Worm (Caenorhabditis elegans) whole organism, L4 larva: ENCODE results near the gene F35G2.5.

ENCODE experiments used
- F44E2.7 ChIP-seq: fragments of 200-800 bp; sonication (Bioruptor generic); IDR thresholded peaks from 2 replicates; pipeline ENCODE4 v2.1.2; 2022; ENCODE audit warnings: missing genetic modification characterization, missing compliant biosample characterization
- T20F7.1 ChIP-seq: fragments of 200-800 bp; sonication (Bioruptor generic); optimal IDR thresholded peaks from 2 replicates; lab custom pipeline; 2018; ENCODE audit warnings: mild to moderate bottlenecking, missing genetic modification characterization, missing compliant biosample characterization
- ZK337.2 ChIP-seq: fragments of 200-800 bp; sonication (Bioruptor generic); IDR thresholded peaks from 2 replicates; pipeline ENCODE4 v1.3.6; 2022; ENCODE audit warnings: missing genetic modification reagents, missing genetic modification characterization, missing compliant biosample characterization
- aha-1 ChIP-seq: fragments of 150-350 bp; peaks from one replicate; lab custom pipeline; 2014; ENCODE audit warnings: missing biosample characterization, missing genetic modification characterization
- dmd-6 ChIP-seq: fragments of 200-800 bp; sonication (Bioruptor generic); IDR thresholded peaks from 2 replicates; pipeline ENCODE4 v1.3.6; 2022; ENCODE audit warnings: missing genetic modification reagents, missing genetic modification characterization, missing compliant biosample characterization
- dmd-8 ChIP-seq: fragments of 200-800 bp; sonication (Bioruptor generic); IDR thresholded peaks from 2 replicates; pipeline ENCODE4 v1.3.6; 2022; ENCODE audit warnings: missing genetic modification characterization, missing compliant biosample characterization
- dpl-1 ChIP-seq: fragments of 150-350 bp; optimal IDR thresholded peaks from 2 replicates; lab custom pipeline; 2014; ENCODE audit warnings: missing biosample characterization, missing genetic modification reagents, missing genetic modification characterization
- egl-43 ChIP-seq: fragments of 200-800 bp; sonication (Bioruptor generic); IDR thresholded peaks from 2 replicates; pipeline ENCODE4 v1.3.6; 2022; ENCODE audit warnings: missing genetic modification reagents, missing genetic modification characterization, missing compliant biosample characterization
- fkh-10 ChIP-seq: fragments of 150-350 bp; optimal IDR thresholded peaks from 2 replicates; lab custom pipeline; 2014; ENCODE audit warnings: missing biosample characterization, missing genetic modification reagents, missing genetic modification characterization
- hlh-11 ChIP-seq: fragments of 200-800 bp; sonication (Bioruptor generic); optimal IDR thresholded peaks from 2 replicates; lab custom pipeline; 2018; ENCODE audit warnings: mild to moderate bottlenecking, missing genetic modification characterization, missing compliant biosample characterization
- jun-1 ChIP-seq: fragments of 150-350 bp; optimal IDR thresholded peaks from 2 replicates; lab custom pipeline; 2014; ENCODE audit warnings: missing biosample characterization, missing genetic modification reagents, missing genetic modification characterization
- lin-29 ChIP-seq: fragments of 200-800 bp; sonication (Bioruptor generic); IDR thresholded peaks from 2 replicates; pipeline ENCODE4 v1.3.6; 2022; ENCODE audit warnings: missing genetic modification reagents, missing genetic modification characterization, missing compliant biosample characterization
- lin-38 ChIP-seq: fragments of 200-800 bp; sonication (Bioruptor generic); IDR thresholded peaks from 2 replicates; pipeline ENCODE4 v1.3.6; 2022; ENCODE audit warnings: missing genetic modification reagents, missing genetic modification characterization, missing compliant biosample characterization
- lir-3 ChIP-seq: sonication (generic microtip); optimal IDR thresholded peaks from 2 replicates; lab custom pipeline; 2016; ENCODE audit warnings: mild to moderate bottlenecking, missing genetic modification characterization, missing compliant biosample characterization
- madf-9 ChIP-seq: fragments of 200-800 bp; sonication (Bioruptor generic); conservative IDR thresholded peaks from 2 replicates; pipeline ENCODE4 v1.3.6; 2022; ENCODE audit warnings: missing genetic modification reagents, missing genetic modification characterization, missing compliant biosample characterization
- mdl-1 ChIP-seq, 2 experiments: fragments of 150-350 bp in 1 of 2; sonication (generic microtip) in 1 of 2; optimal IDR thresholded peaks; 2 replicates each; lab custom pipeline; 2014 to 2017; ENCODE audit warnings: missing biosample characterization in 2 of 2, missing genetic modification characterization in 2 of 2
- mes-2 ChIP-seq: sonication (generic microtip); optimal IDR thresholded peaks from 2 replicates; lab custom pipeline; 2016; ENCODE audit warnings: missing genotype, mild to moderate bottlenecking, missing genetic modification characterization, missing compliant biosample characterization; ENCODE audit not compliant: poor library complexity, severe bottlenecking
- mxl-2 ChIP-seq: fragments of 200-800 bp; sonication (Bioruptor generic); conservative IDR thresholded peaks from 2 replicates; pipeline ENCODE4 v1.3.6; 2022; ENCODE audit warnings: missing genetic modification reagents, missing genetic modification characterization, missing compliant biosample characterization
- mxl-3 ChIP-seq: fragments of 200-800 bp; sonication (Bioruptor generic); optimal IDR thresholded peaks from 2 replicates; lab custom pipeline; 2018; ENCODE audit warnings: mild to moderate bottlenecking, missing genetic modification characterization, missing compliant biosample characterization
- nhr-10 ChIP-seq: fragments of 150-350 bp; optimal IDR thresholded peaks from 2 replicates; lab custom pipeline; 2014; ENCODE audit warnings: missing biosample characterization, missing genetic modification characterization
- nhr-102 ChIP-seq: sonication (generic microtip); optimal IDR thresholded peaks from 2 replicates; lab custom pipeline; 2016; ENCODE audit warnings: mild to moderate bottlenecking, missing genetic modification characterization, moderate library complexity, missing compliant biosample characterization
- nhr-25 ChIP-seq: sonication (generic microtip); optimal IDR thresholded peaks from 2 replicates; lab custom pipeline; 2017; ENCODE audit warnings: missing genetic modification characterization, mild to moderate bottlenecking, missing compliant biosample characterization, antibody characterized with exemption, moderate library complexity, borderline replicate concordance; ENCODE audit not compliant: insufficient read depth
- nhr-6 ChIP-seq: fragments of 150-350 bp; optimal IDR thresholded peaks from 2 replicates; lab custom pipeline; 2014; ENCODE audit warnings: missing biosample characterization, missing genetic modification characterization
- pha-4 ChIP-seq, 2 experiments: fragments of 150-350 bp in 1 of 2; fragments of 200-800 bp in 1 of 2; sonication (Bioruptor generic) in 1 of 2; IDR thresholded peaks in 1 of 2; optimal IDR thresholded peaks in 1 of 2; 2 replicates each; pipeline versions ENCODE4 v1.3.6 to Lab custom; 2014 to 2022; ENCODE audit warnings: missing genetic modification characterization in 2 of 2, missing genetic modification reagents in 2 of 2, missing biosample characterization in 1 of 2, missing compliant biosample characterization in 1 of 2
- php-3 ChIP-seq: fragments of 200-800 bp; sonication (Bioruptor generic); IDR thresholded peaks from 2 replicates; pipeline ENCODE4 v1.3.6; 2022; ENCODE audit warnings: missing genetic modification reagents, missing genetic modification characterization, missing compliant biosample characterization
- saeg-2 ChIP-seq: fragments of 200-800 bp; sonication (Bioruptor generic); IDR thresholded peaks from 2 replicates; pipeline ENCODE4 v1.3.6; 2022; ENCODE audit warnings: missing genetic modification reagents, missing genetic modification characterization, missing compliant biosample characterization
- skn-1 ChIP-seq: fragments of 150-350 bp; optimal IDR thresholded peaks from 2 replicates; lab custom pipeline; 2014; ENCODE audit warnings: missing biosample characterization, missing genetic modification characterization
- tag-97 ChIP-seq: fragments of 200-800 bp; sonication (Bioruptor generic); IDR thresholded peaks from 2 replicates; pipeline ENCODE4 v1.3.6; 2022; ENCODE audit warnings: missing genetic modification characterization, missing compliant biosample characterization
- unc-39 ChIP-seq: sonication (generic microtip); optimal IDR thresholded peaks from 2 replicates; lab custom pipeline; 2017; ENCODE audit warnings: missing biosample characterization, missing genetic modification characterization
- vab-7 ChIP-seq: fragments of 200-800 bp; sonication (Bioruptor generic); IDR thresholded peaks from 2 replicates; pipeline ENCODE4 v1.3.6; 2022; ENCODE audit warnings: missing genetic modification reagents, missing genetic modification characterization, missing compliant biosample characterization

F35G2.5 gene

DNA sequence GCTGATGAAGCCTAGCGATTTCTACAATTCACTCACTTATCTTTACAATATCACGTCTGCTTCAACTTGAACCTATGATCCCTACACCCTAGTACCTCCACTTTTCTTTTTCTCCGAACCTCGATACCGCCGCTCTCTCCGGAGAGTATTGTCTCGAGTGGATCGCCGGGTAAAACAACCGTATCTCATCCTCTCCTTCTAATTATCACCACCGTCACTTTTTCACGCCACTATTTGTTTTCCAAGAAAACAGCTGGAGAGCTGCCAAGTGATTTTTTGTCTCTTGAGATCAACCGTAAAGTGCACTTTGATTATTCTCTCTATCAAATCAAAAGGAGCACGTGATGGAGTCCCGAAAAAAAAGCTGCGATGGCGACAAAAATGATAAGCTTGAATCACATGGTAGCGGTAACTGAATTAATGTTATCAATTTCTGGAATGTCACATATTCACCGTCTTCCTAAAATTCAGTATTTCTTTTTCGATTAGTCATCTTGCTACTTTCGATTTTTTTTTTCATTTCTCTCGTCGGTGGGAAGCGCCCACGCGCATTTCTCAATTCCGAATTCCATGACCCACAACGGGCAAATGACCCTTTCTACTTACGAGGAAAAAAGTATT lies 19.8 kb upstream of the F35G2.5 start (continued):
- no peak for TF ChIP-seq unc-39 (tag; lab: Kevin White, UChicago)
- TF ChIP-seq egl-43 (GFP tag; lab: Robert Waterston, UW), result no peak
- TF ChIP-seq ZK337.2 (GFP tag; lab: Robert Waterston, UW), result no peak
- no peak for TF ChIP-seq fkh-10
- TF ChIP-seq pha-4 (GFP tag; IDR thresholded peaks at IDR 0.05; lab: Robert Waterston, UW), result 0 out of 2 replicates have a peak, but pooled peaks have one; percentile 14
- TF ChIP-seq pha-4 (tag; optimal IDR thresholded peaks at IDR 0.05; lab: Kevin White, UChicago), result no peak
- no peak for TF ChIP-seq F44E2.7 (GFP tag; lab: Robert Waterston, UW)
- no peak for TF ChIP-seq T20F7.1 (GFP tag; lab: Kevin White, UChicago)
- 0 out of 2 replicates have a peak, but pooled peaks have one; percentile 26 for TF ChIP-seq mxl-2 (GFP tag; lab: Robert Waterston, UW)
- TF ChIP-seq hlh-11 (tag; lab: Kevin White, UChicago), result peak; percentile 80
- TF ChIP-seq saeg-2 (GFP tag; lab: Robert Waterston, UW), result no peak
- TF ChIP-seq mxl-3 (GFP tag; lab: Kevin White, UChicago), result no peak
- TF ChIP-seq jun-1 (tag; lab: Kevin White, UChicago), result no peak
- peak in 1 of 2 experiments; percentile 21 for TF ChIP-seq mdl-1 (tag; optimal IDR thresholded peaks at IDR 0.05; lab: Kevin White, UChicago)
- TF ChIP-seq dmd-8 (GFP tag; lab: Robert Waterston, UW), result no peak

DNA sequence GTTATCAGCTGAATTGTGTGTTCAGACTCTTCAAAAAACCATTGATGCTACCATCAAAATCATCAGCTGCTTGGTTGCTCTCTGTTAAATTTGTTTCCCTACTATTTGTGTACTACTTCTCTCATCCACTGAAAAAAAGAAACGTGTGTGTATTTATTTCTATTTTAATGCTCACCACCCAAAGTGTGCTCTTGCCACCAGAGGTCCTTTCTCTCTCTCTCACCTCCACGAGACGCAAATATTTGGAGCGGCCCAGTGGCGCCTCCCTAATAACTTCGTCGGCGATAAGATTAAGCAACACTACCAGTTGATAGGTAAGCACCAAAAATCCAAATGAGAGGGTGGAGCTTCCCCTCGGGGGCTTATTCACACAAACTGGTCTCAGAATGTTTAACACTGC lies 18.6 kb upstream of the F35G2.5 start:
- TF ChIP-seq mxl-2 (GFP tag; lab: Robert Waterston, UW) (no peak), lir-3 (no peak), egl-43 (GFP tag; lab: Robert Waterston, UW) (no peak), aha-1 (tag; lab: Kevin White, UChicago) (no peak), lin-29 (no peak), dpl-1 (no peak), dmd-6 (GFP tag; lab: Robert Waterston, UW) (peak; percentile 11; the same call in 1 of the 2 replicates), fkh-10 (no peak), pha-4 (GFP tag; IDR thresholded peaks at IDR 0.05; lab: Robert Waterston, UW) (0 out of 2 replicates have a peak, but pooled peaks have one; percentile 21), pha-4 (tag; optimal IDR thresholded peaks at IDR 0.05; lab: Kevin White, UChicago) (no peak), nhr-102 (tag; lab: Kevin White, UChicago) (no peak)

DNA sequence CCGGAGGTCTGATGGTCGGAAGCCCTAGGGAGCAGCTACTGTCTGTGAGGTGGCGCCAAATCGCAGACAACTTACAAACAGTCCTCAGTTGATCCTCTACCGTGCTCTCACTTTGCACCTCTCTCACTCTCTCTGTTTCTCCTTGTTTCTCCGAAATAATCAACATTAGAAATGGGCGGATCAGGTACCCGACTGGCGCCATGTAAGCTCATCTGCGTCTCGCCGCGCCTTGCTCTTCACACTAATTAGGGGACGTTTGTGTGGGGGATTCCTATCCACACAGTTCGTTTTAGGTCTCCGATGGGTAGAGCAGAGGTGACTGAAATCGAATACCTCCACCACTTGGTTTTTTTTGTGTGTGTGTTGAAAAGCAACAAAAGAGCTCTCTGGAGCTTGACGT lies 17.4 kb upstream of the F35G2.5 start:
- TF ChIP-seq egl-43 (GFP tag; lab: Robert Waterston, UW), result peak; percentile 71; the same call in 1 of the 2 replicates
- TF ChIP-seq madf-9 (GFP tag; lab: Robert Waterston, UW), result 0 out of 2 replicates have a peak, but pooled peaks have one; percentile 8
- no peak for TF ChIP-seq php-3 (GFP tag; lab: Robert Waterston, UW)

ce11 chrIV:12202949-12203348 lies 16.5 kb upstream of the F35G2.5 start, which contains the start of gene F35G2.1:
F35G2.1 (plus strand) TSS chrIV:12203249.
- no peak for TF ChIP-seq lir-3
- no peak for TF ChIP-seq nhr-10 (tag; lab: Kevin White, UChicago)
- no peak for TF ChIP-seq mes-2
- no peak for TF ChIP-seq nhr-25 (tag; lab: Kevin White, UChicago)
- no peak for TF ChIP-seq jun-1 (tag; lab: Kevin White, UChicago)
- no peak for TF ChIP-seq vab-7 (GFP tag; lab: Robert Waterston, UW)

ce11 chrIV:12203968-12204367 lies 15.4 kb upstream of the F35G2.5 start:
- TF ChIP-seq nhr-6 (tag; lab: Kevin White, UChicago) (peak; percentile 23), tag-97 (GFP tag; lab: Robert Waterston, UW) (no peak), dmd-8 (GFP tag; lab: Robert Waterston, UW) (no peak), T20F7.1 (GFP tag; lab: Kevin White, UChicago) (no peak), lin-38 (GFP tag; lab: Robert Waterston, UW) (no peak), skn-1 (no peak)
- TF ChIP-seq, all 104 proteins: peak for 1
